Fruit fly (Drosophila melanogaster): ENCODE measurements around the gene Rpn12R.

Rpn12R gene

dm6 chr3L:15051325-15051724 is 9.0 kb upstream of the Rpn12R start, which contains the start of gene CG43679:
Gene CG43679 (minus strand): TSS chr3L:15051425.
- TF ChIP-seq CTCF (optimal IDR thresholded peaks at IDR 0.05), result no peak
- TF ChIP-seq CG8478 (optimal IDR thresholded peaks at IDR 0.05), result no peak

dm6 chr3L:15050706-15051105 is 8.3 kb upstream of the Rpn12R start, which contains the start of gene CG12310:
Gene CG12310 (minus strand): TSS chr3L:15050806.
- TF ChIP-seq CG8478 (optimal IDR thresholded peaks at IDR 0.05) (no peak), CTCF (optimal IDR thresholded peaks at IDR 0.05) (no peak)

dm6 chr3L:15050109-15050508 is 7.7 kb upstream of the Rpn12R start, which contains the start of gene CG18581:
Gene CG18581 (minus strand): TSS chr3L:15050209.
- TF ChIP-seq CG8478 (optimal IDR thresholded peaks at IDR 0.05) (no peak), CTCF (optimal IDR thresholded peaks at IDR 0.05) (no peak)

- no peak for TF ChIP-seq CTCF (optimal IDR thresholded peaks at IDR 0.05)
Observed at dm6 chr3L:15049395-15049794, 7.0 kb upstream of the Rpn12R start, which contains the start of gene CG43678. Gene CG43678 (minus strand): TSS chr3L:15049495.

dm6 chr3L:15048091-15048490 is 5.7 kb upstream of the Rpn12R start:
- TF ChIP-seq CG8478 (optimal IDR thresholded peaks at IDR 0.05), result no peak
- TF ChIP-seq CTCF (optimal IDR thresholded peaks at IDR 0.05), result peak; percentile 84 to 90

dm6 chr3L:15047606-15048005 is 5.2 kb upstream of the Rpn12R start:
- TF ChIP-seq CG8478 (optimal IDR thresholded peaks at IDR 0.05) (no peak), CTCF (optimal IDR thresholded peaks at IDR 0.05) (no peak)

dm6 chr3L:15045114-15045513 is 2.7 kb upstream of the Rpn12R start:
- no peak for TF ChIP-seq CG8478 (optimal IDR thresholded peaks at IDR 0.05)

dm6 chr3L:15043874-15044336 is 1.5 kb upstream of the Rpn12R start, which contains the start of gene ind:
Gene ind (minus strand): TSS chr3L:15043924.
- TF ChIP-seq CTCF (optimal IDR thresholded peaks at IDR 0.05) (no peak), CG8478 (optimal IDR thresholded peaks at IDR 0.05) (no peak)

dm6 chr3L:15043465-15043864 is 1.1 kb upstream of the Rpn12R start:
- TF ChIP-seq CTCF (optimal IDR thresholded peaks at IDR 0.05), result no peak
- no peak for TF ChIP-seq CG8478 (optimal IDR thresholded peaks at IDR 0.05)

- TF ChIP-seq CG8478 (optimal IDR thresholded peaks at IDR 0.05) (no peak), CTCF (optimal IDR thresholded peaks at IDR 0.05) (no peak)
Observed at dm6 chr3L:15040329-15040886, 2.0 kb downstream of the Rpn12R start.

dm6 chr3L:15039510-15039909 is 2.9 kb downstream of the Rpn12R start:
- TF ChIP-seq CTCF (optimal IDR thresholded peaks at IDR 0.05), result no peak
- no peak for TF ChIP-seq CG8478 (optimal IDR thresholded peaks at IDR 0.05)

- TF ChIP-seq CTCF (optimal IDR thresholded peaks at IDR 0.05) (no peak), CG8478 (optimal IDR thresholded peaks at IDR 0.05) (no peak)
Observed at dm6 chr3L:15035585-15035984, 6.8 kb downstream of the Rpn12R start.

dm6 chr3L:15034714-15035076 is 7.7 kb downstream of the Rpn12R start:
- no peak for TF ChIP-seq CG8478 (optimal IDR thresholded peaks at IDR 0.05)
- TF ChIP-seq CTCF (optimal IDR thresholded peaks at IDR 0.05), result no peak

- TF ChIP-seq CG8478 (optimal IDR thresholded peaks at IDR 0.05) (no peak), CTCF (optimal IDR thresholded peaks at IDR 0.05) (no peak)
Observed at dm6 chr3L:15034061-15034713, 8.2 kb downstream of the Rpn12R start.

dm6 chr3L:15031773-15032172 is 10.6 kb downstream of the Rpn12R start:
- TF ChIP-seq CTCF (optimal IDR thresholded peaks at IDR 0.05) (no peak), CG8478 (optimal IDR thresholded peaks at IDR 0.05) (no peak)

- TF ChIP-seq CG8478 (optimal IDR thresholded peaks at IDR 0.05), result no peak
- TF ChIP-seq CTCF (optimal IDR thresholded peaks at IDR 0.05), result no peak
Observed at dm6 chr3L:15023192-15023591, 19.2 kb downstream of the Rpn12R start, which contains the start of gene CG32148. Gene CG32148 (plus strand): TSS chr3L:15023492.
